Worm (Caenorhabditis elegans) whole organism, L4 larva: Measurements from ENCODE around the gene B0563.8.

ENCODE experiments used
- ces-1 ChIP-seq: fragments of 150-350 bp; sonication (generic microtip); optimal IDR thresholded peaks from 4 replicates; lab custom pipeline; 2014; ENCODE audit warnings: missing biosample characterization, missing genetic modification reagents, missing genetic modification characterization
- egl-27 ChIP-seq: sonication (generic microtip); optimal IDR thresholded peaks from 3 replicates; lab custom pipeline; 2017; ENCODE audit warnings: missing biosample characterization, missing genetic modification reagents, missing genetic modification characterization
- fkh-10 ChIP-seq: fragments of 150-350 bp; optimal IDR thresholded peaks from 2 replicates; lab custom pipeline; 2014; ENCODE audit warnings: missing biosample characterization, missing genetic modification reagents, missing genetic modification characterization
- fos-1 ChIP-seq: fragments of 150-350 bp; optimal IDR thresholded peaks from 2 replicates; lab custom pipeline; 2014; ENCODE audit warnings: missing biosample characterization, missing genetic modification characterization
- lin-39 ChIP-seq: fragments of 150-350 bp; optimal IDR thresholded peaks from 2 replicates; lab custom pipeline; 2014; ENCODE audit warnings: missing biosample characterization, missing genetic modification reagents, missing genetic modification characterization
- nhr-10 ChIP-seq: fragments of 150-350 bp; optimal IDR thresholded peaks from 2 replicates; lab custom pipeline; 2014; ENCODE audit warnings: missing biosample characterization, missing genetic modification characterization
- snpc-4 ChIP-seq: fragments of 150-350 bp; optimal IDR thresholded peaks from 2 replicates; lab custom pipeline; 2014; ENCODE audit warnings: missing biosample characterization, missing genetic modification characterization
- zag-1 ChIP-seq: fragments of 150-350 bp; optimal IDR thresholded peaks from 2 replicates; lab custom pipeline; 2014; ENCODE audit warnings: missing biosample characterization, missing genetic modification characterization

DNA sequence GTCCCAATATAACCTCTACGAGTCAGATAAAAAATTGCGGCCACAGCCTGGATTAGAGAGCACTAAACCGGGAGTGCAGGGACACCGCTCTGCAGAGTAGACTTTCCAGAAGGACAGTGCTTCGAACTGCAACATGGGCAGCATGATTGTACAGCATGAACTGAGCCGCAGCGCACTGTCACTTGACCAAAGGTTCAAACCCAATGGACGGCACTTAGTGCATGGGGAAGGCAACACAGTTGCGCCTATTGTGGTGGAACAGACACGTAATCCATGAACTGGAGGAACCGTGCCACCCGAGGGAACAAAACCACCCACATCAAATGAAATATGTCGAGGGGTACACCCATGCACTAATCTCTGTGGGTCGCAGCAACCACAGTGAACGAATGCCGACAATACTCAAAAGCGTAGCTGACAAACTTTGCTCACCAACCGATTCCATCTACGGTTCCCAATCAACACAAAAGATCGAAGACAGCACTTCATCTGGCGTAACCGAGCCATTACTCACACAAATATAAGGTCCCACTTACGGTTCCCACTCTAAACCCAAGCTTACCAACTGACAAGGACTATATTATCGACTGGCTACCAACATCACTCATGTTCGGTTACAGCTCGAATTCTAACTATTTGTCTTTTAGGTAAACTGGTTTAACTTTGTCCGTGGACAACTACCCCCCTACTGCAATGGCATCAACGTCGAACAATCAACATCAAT is 21.2 kb upstream of the B0563.8 start:
- TF ChIP-seq zag-1 (tag; lab: Kevin White, UChicago) (no peak), fkh-10 (GFP tag; lab: Kevin White, UChicago) (no peak), lin-39 (tag; lab: Kevin White, UChicago) (no peak), nhr-10 (no peak), egl-27 (tag; lab: Kevin White, UChicago) (no peak), snpc-4 (tag; lab: Kevin White, UChicago) (no peak), ces-1 (GFP tag; lab: Kevin White, UChicago) (no peak), fos-1 (tag; lab: Kevin White, UChicago) (no peak)
